Worm (Caenorhabditis elegans): ENCODE results near the gene T04F8.8.

DNA sequence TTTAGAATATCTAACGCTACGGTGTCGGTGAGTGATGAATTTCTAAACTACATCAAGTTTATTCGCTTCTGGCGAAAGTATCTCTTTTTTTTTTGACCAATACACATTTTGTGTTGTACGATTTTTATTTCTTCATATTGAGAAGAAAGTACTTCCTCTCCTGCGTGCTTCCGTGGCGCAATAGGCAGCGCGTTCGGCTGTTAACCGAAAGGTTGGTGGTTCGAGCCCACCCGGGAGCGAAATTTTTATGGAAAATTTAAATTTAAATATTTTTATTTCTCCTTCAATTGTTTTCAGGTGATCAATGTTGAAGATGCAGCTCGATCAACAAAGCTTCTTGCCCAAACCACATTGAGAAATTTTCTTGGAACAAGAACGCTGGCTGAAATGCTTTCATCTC lies 1.7 kb upstream of the T04F8.8 start:
- TF ChIP-seq unc-39 (tag; optimal IDR thresholded peaks at IDR 0.05): no peak
- TF ChIP-seq nhr-76 (tag; optimal IDR thresholded peaks at IDR 0.05): no peak
- no peak for TF ChIP-seq nhr-237 (tag; optimal IDR thresholded peaks at IDR 0.05)
- TF ChIP-seq snpc-4 (tag; optimal IDR thresholded peaks at IDR 0.05): no peak
- no peak for TF ChIP-seq nhr-2 (tag; optimal IDR thresholded peaks at IDR 0.05)
- TF ChIP-seq lsy-2 (tag; optimal IDR thresholded peaks at IDR 0.05): no peak
- TF ChIP-seq lin-32 (GFP tag; optimal IDR thresholded peaks at IDR 0.05): no peak
- no peak for TF ChIP-seq ztf-11 (tag; optimal IDR thresholded peaks at IDR 0.05)
- TF ChIP-seq unc-62 (GFP tag; optimal IDR thresholded peaks at IDR 0.05): no peak
- TF ChIP-seq lin-13 (tag; optimal IDR thresholded peaks at IDR 0.05): no peak

Data from whole organism, mixed stage, embryonic.